Fruit fly (Drosophila melanogaster): ENCODE measurements around the gene RpS5a.
A peak's percentile ranks its signal among the peaks of the same experiment; 100 is the strongest.

The RpS5a gene

dm6 chrX:17149652-17150266 is 1.7 kb upstream of the RpS5a start (continued):
- TF ChIP-seq ac (GFP tag; optimal IDR thresholded peaks at IDR 0.05) (no peak), crol (GFP tag; IDR thresholded peaks at IDR 0.05) (peak; percentile 38; the same call in 1 of the 2 replicates), NC2β (GFP tag; optimal IDR thresholded peaks at IDR 0.05) (no peak), NfI (GFP tag; optimal IDR thresholded peaks at IDR 0.05) (no peak), sug (tag; optimal IDR thresholded peaks at IDR 0.05) (no peak), CG34376 (GFP tag; optimal IDR thresholded peaks at IDR 0.05) (no peak), h (optimal IDR thresholded peaks at IDR 0.05) (no peak), CG2678 (tag; optimal IDR thresholded peaks at IDR 0.05) (no peak)

dm6 chrX:17148951-17149449 is 936 bp upstream of the RpS5a start, which contains the start of gene Chchd2:
Chchd2 (plus strand) TSS chrX:17149001.
- TF ChIP-seq CG10366 (GFP tag; IDR thresholded peaks at IDR 0.05) (no peak), insv (GFP tag; optimal IDR thresholded peaks at IDR 0.05) (peak; percentile 32 to 90), CG15269 (tag; optimal IDR thresholded peaks at IDR 0.05) (no peak), Bgb (GFP tag; IDR thresholded peaks at IDR 0.05; ENCODE audit: partially characterized antibody) (peak; percentile 29; the same call in 1 of the 2 replicates), Nf-YA (GFP tag; IDR thresholded peaks at IDR 0.05) (no peak), CG6854 (GFP tag; optimal IDR thresholded peaks at IDR 0.05) (peak; percentile 27), Fer3 (tag; optimal IDR thresholded peaks at IDR 0.05) (peak; percentile 11), her (GFP tag; optimal IDR thresholded peaks at IDR 0.05) (peak; percentile 13), CG13424 (tag; optimal IDR thresholded peaks at IDR 0.05) (no peak), CkIIα-i1 (GFP tag; IDR thresholded peaks at IDR 0.05) (no peak), CG33213 (GFP tag; optimal IDR thresholded peaks at IDR 0.05) (no peak), onecut (GFP tag; IDR thresholded peaks at IDR 0.05) (peak; percentile 32; the same call in 1 of the 2 replicates), CG12299 (tag; optimal IDR thresholded peaks at IDR 0.05) (peak; percentile 22), ERR (GFP tag; optimal IDR thresholded peaks at IDR 0.05) (peak; percentile 12), Opbp (GFP tag; IDR thresholded peaks at IDR 0.05; ENCODE audit: partially characterized antibody) (peak; percentile 43; the same call in 2 of the 3 replicates), Fer1 (GFP tag; optimal IDR thresholded peaks at IDR 0.05) (peak; percentile 64), peb (GFP tag; IDR thresholded peaks at IDR 0.05) (no peak), CG6813 (GFP tag; optimal IDR thresholded peaks at IDR 0.05) (no peak), CG11504 (tag; optimal IDR thresholded peaks at IDR 0.05) (no peak), Dek (tag; optimal IDR thresholded peaks at IDR 0.05) (no peak), HmgD (GFP tag; optimal IDR thresholded peaks at IDR 0.05) (no peak), inv (GFP tag; IDR thresholded peaks at IDR 0.05; ENCODE audit: partially characterized antibody) (no peak; the same call in 1 of the 2 replicates), Xbp1 (GFP tag; optimal IDR thresholded peaks at IDR 0.05) (no peak), aop (GFP tag; IDR thresholded peaks at IDR 0.05) (no peak), Myb (GFP tag; optimal IDR thresholded peaks at IDR 0.05) (no peak), CG34422 (GFP tag; IDR thresholded peaks at IDR 0.05) (peak; percentile 55; the same call in 2 of the 3 replicates), NC2α (GFP tag; optimal IDR thresholded peaks at IDR 0.05) (no peak), pzg (GFP tag; optimal IDR thresholded peaks at IDR 0.05) (peak; percentile 44), CG14050 (GFP tag; IDR thresholded peaks at IDR 0.05) (no peak), Ets97D (GFP tag; optimal IDR thresholded peaks at IDR 0.05) (peak; percentile 33), cwo (GFP tag; optimal IDR thresholded peaks at IDR 0.05) (no peak), Hr51 (GFP tag; optimal IDR thresholded peaks at IDR 0.05) (no peak), zf30C (GFP tag; optimal IDR thresholded peaks at IDR 0.05) (no peak), row (GFP tag; IDR thresholded peaks at IDR 0.05) (0 out of 3 replicates have a peak, but pooled peaks have one; percentile 5), Gug (GFP tag; IDR thresholded peaks at IDR 0.05) (no peak), sens (GFP tag) (peak; percentile 11), ssp (GFP tag; IDR thresholded peaks at IDR 0.05) (no peak), amos (GFP tag; IDR thresholded peaks at IDR 0.05; ENCODE audit: partially characterized antibody) (peak; percentile 32; the same call in 1 of the 2 replicates), Deaf1 (tag; optimal IDR thresholded peaks at IDR 0.05) (no peak), gro (GFP tag; optimal IDR thresholded peaks at IDR 0.05) (no peak), mirr (GFP tag; optimal IDR thresholded peaks at IDR 0.05) (peak; percentile 21)

Data from whole organism, embryonic.